Worm (Caenorhabditis elegans): ENCODE data around the gene lgc-12.

The lgc-12 gene

DNA sequence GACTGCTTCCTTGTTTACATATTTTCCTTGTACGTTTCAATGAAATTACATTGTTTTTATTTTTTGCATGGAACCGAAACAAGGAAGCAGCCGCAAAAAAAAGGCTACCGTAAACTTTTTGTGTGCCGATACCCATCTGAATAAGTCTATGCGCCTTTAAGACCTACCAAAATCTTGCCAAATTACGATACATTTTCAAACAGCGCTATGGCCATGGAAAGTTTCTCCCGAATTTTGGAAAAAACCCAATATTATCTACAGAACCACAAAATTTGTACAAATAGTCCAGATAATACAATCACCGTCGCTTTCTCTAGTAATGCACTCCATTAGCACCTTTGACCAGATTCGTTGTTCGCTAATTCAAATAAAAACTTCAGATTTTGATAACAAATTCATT lies 9.8 kb downstream of the lgc-12 start:
- TF ChIP-seq egl-44 (GFP tag; IDR thresholded peaks at IDR 0.05) (no peak), mxl-1 (tag; optimal IDR thresholded peaks at IDR 0.05) (no peak), him-1 (tag; optimal IDR thresholded peaks at IDR 0.05) (peak; percentile 51), K11D2.4 (GFP tag; IDR thresholded peaks at IDR 0.05) (no peak), fkh-3 (tag; optimal IDR thresholded peaks at IDR 0.05) (no peak), rec-8 (tag; optimal IDR thresholded peaks at IDR 0.05) (no peak), nfya-2 (GFP tag; IDR thresholded peaks at IDR 0.05) (no peak), hmg-1.2 (GFP tag; IDR thresholded peaks at IDR 0.05) (no peak), lin-54 (GFP tag; optimal IDR thresholded peaks at IDR 0.05) (peak; percentile 49), lir-1 (GFP tag; conservative IDR thresholded peaks at IDR 0.05) (no peak), bed-1 (GFP tag; IDR thresholded peaks at IDR 0.05) (no peak), gei-17 (GFP tag; optimal IDR thresholded peaks at IDR 0.05) (no peak), madf-3 (GFP tag; IDR thresholded peaks at IDR 0.05) (0 out of 2 replicates have a peak, but pooled peaks have one; percentile 31), ekl-4 (GFP tag; IDR thresholded peaks at IDR 0.05) (peak; percentile 53; the same call in 1 of the 2 replicates), madf-6 (GFP tag; IDR thresholded peaks at IDR 0.05) (peak; percentile 56), sdz-38 (tag; optimal IDR thresholded peaks at IDR 0.05) (no peak), dpff-1 (tag; optimal IDR thresholded peaks at IDR 0.05) (no peak), rpc-1 (optimal IDR thresholded peaks at IDR 0.05) (no peak), rpc-1 (tag; optimal IDR thresholded peaks at IDR 0.05) (no peak), nhr-80 (tag; optimal IDR thresholded peaks at IDR 0.05) (no peak), die-1 (tag; optimal IDR thresholded peaks at IDR 0.05) (peak; percentile 19), F57A8.1 (GFP tag; optimal IDR thresholded peaks at IDR 0.05) (no peak), D2030.7 (GFP tag; IDR thresholded peaks at IDR 0.05) (peak; percentile 27; the same call in 1 of the 2 replicates), F49E8.2 (tag; optimal IDR thresholded peaks at IDR 0.05; ENCODE audit: insufficient read depth) (peak; percentile 50), snpc-3.4 (tag; optimal IDR thresholded peaks at IDR 0.05) (peak; percentile 13), ceh-100 (GFP tag; IDR thresholded peaks at IDR 0.05) (peak; percentile 20; the same call in 1 of the 2 replicates), dox-1 (GFP tag; IDR thresholded peaks at IDR 0.05) (no peak), rcor-1 (GFP tag; IDR thresholded peaks at IDR 0.05) (peak; percentile 38), B0336.3 (GFP tag; IDR thresholded peaks at IDR 0.05) (peak; percentile 76), Y56A3A.18 (GFP tag; IDR thresholded peaks at IDR 0.05) (peak; percentile 78), ztf-25 (GFP tag; IDR thresholded peaks at IDR 0.05) (no peak), snpc-4 (GFP tag; optimal IDR thresholded peaks at IDR 0.05) (peak; percentile 2), snpc-4 (tag; optimal IDR thresholded peaks at IDR 0.05) (peak in 1 of 4 experiments; percentile 48), hrde-1 (tag; optimal IDR thresholded peaks at IDR 0.05; ENCODE audit: borderline replicate concordance) (peak; percentile 76), dpl-1 (GFP tag; optimal IDR thresholded peaks at IDR 0.05) (no peak), sptf-2 (GFP tag; optimal IDR thresholded peaks at IDR 0.05) (no peak), tbx-9 (tag; optimal IDR thresholded peaks at IDR 0.05; ENCODE audit: borderline replicate concordance) (no peak), ztf-18 (tag; optimal IDR thresholded peaks at IDR 0.05) (peak; percentile 15), T07F8.4 (tag; optimal IDR thresholded peaks at IDR 0.05) (no peak), F37B4.10 (GFP tag; IDR thresholded peaks at IDR 0.05) (no peak), unc-130 (GFP tag; optimal IDR thresholded peaks at IDR 0.05) (no peak), chd-7 (tag; optimal IDR thresholded peaks at IDR 0.05) (no peak), C17E4.6 (GFP tag; IDR thresholded peaks at IDR 0.05) (0 out of 2 replicates have a peak, but pooled peaks have one; percentile 33), attf-6 (GFP tag; IDR thresholded peaks at IDR 0.05) (no peak), tlf-1 (GFP tag; optimal IDR thresholded peaks at IDR 0.05) (peak; percentile 30), hsf-1 (GFP tag; IDR thresholded peaks at IDR 0.05) (no peak), ama-1 (optimal IDR thresholded peaks at IDR 0.05) (no peak), ama-1 (GFP tag; optimal IDR thresholded peaks at IDR 0.05) (no peak), nhr-27 (tag; optimal IDR thresholded peaks at IDR 0.05) (no peak), lsl-1 (GFP tag; optimal IDR thresholded peaks at IDR 0.05) (peak; percentile 54)
